Worm (Caenorhabditis elegans) whole organism, young adult: Measurements from ENCODE around the gene wrt-3.
A peak's percentile ranks its signal among the peaks of the same experiment; 100 is the strongest.

Experiments used
- B0019.2 ChIP-seq: fragments of 200-800 bp; sonication (Bioruptor generic); conservative IDR thresholded peaks from 2 replicates; pipeline ENCODE4 v1.3.6; 2022; ENCODE audit warnings: missing genetic modification reagents, missing genetic modification characterization, missing compliant biosample characterization
- C06A6.2 ChIP-seq: fragments of 200-800 bp; sonication (Bioruptor generic); conservative IDR thresholded peaks from 2 replicates; pipeline ENCODE4 v1.3.6; 2022; ENCODE audit warnings: missing genetic modification characterization, missing compliant biosample characterization
- F33H1.4 ChIP-seq: fragments of 200-800 bp; sonication (Bioruptor generic); IDR thresholded peaks from 2 replicates; pipeline ENCODE4 v1.3.6; 2022; ENCODE audit warnings: missing genetic modification reagents, missing genetic modification characterization, missing compliant biosample characterization
- F37B4.10 ChIP-seq: fragments of 200-800 bp; sonication (Bioruptor generic); IDR thresholded peaks from 2 replicates; pipeline ENCODE4 v1.3.6; 2022; ENCODE audit warnings: missing genetic modification characterization, missing compliant biosample characterization
- F39B2.1 ChIP-seq: fragments of 200-800 bp; sonication (Bioruptor generic); IDR thresholded peaks from 2 replicates; pipeline ENCODE4 v1.3.6; 2022; ENCODE audit warnings: missing genetic modification reagents, missing genetic modification characterization, missing compliant biosample characterization
- F49E8.2 ChIP-seq: sonication (generic microtip); optimal IDR thresholded peaks from 3 replicates; lab custom pipeline; 2017; ENCODE audit warnings: missing genetic modification characterization, mild to moderate bottlenecking, missing compliant biosample characterization, antibody characterized with exemption, moderate library complexity; ENCODE audit not compliant: insufficient read depth
- F52B5.7 ChIP-seq: sonication (generic microtip); optimal IDR thresholded peaks from 2 replicates; lab custom pipeline; 2016; ENCODE audit warnings: mild to moderate bottlenecking, missing genetic modification characterization, missing compliant biosample characterization
- K12H6.12 ChIP-seq: fragments of 200-800 bp; sonication (Bioruptor generic); optimal IDR thresholded peaks from 2 replicates; lab custom pipeline; 2018; ENCODE audit warnings: mild to moderate bottlenecking, missing genetic modification characterization, missing compliant biosample characterization
- T26A5.8 ChIP-seq: sonication (generic microtip); optimal IDR thresholded peaks from 2 replicates; lab custom pipeline; 2016; ENCODE audit warnings: missing genetic modification characterization, missing compliant biosample characterization
- Y53F4B.3 ChIP-seq: fragments of 200-800 bp; sonication (Bioruptor generic); IDR thresholded peaks from 2 replicates; pipeline ENCODE4 v1.3.6; 2022; ENCODE audit warnings: missing genetic modification reagents, missing genetic modification characterization, missing compliant biosample characterization
- Y67H2A.10 ChIP-seq: fragments of 200-800 bp; sonication (Bioruptor generic); conservative IDR thresholded peaks from 2 replicates; pipeline ENCODE4 v1.3.6; 2022; ENCODE audit warnings: missing genetic modification reagents, missing genetic modification characterization, missing compliant biosample characterization
- ZK185.1 ChIP-seq: sonication (generic microtip); optimal IDR thresholded peaks from 2 replicates; lab custom pipeline; 2016; ENCODE audit warnings: mild to moderate bottlenecking, missing genetic modification characterization, missing compliant biosample characterization; ENCODE audit not compliant: poor library complexity, severe bottlenecking
- aptf-3 ChIP-seq: fragments of 200-800 bp; sonication (Bioruptor generic); IDR thresholded peaks from 2 replicates; pipeline ENCODE4 v1.3.6; 2022; ENCODE audit warnings: missing genetic modification characterization, missing compliant biosample characterization
- athp-1 ChIP-seq: sonication (generic microtip); optimal IDR thresholded peaks from 2 replicates; lab custom pipeline; 2017; ENCODE audit warnings: mild to moderate bottlenecking, missing genetic modification characterization, missing compliant biosample characterization
- attf-6 ChIP-seq: fragments of 200-800 bp; sonication (Bioruptor generic); IDR thresholded peaks from 2 replicates; pipeline ENCODE4 v1.3.6; 2022; ENCODE audit warnings: missing genetic modification reagents, missing genetic modification characterization, missing compliant biosample characterization
- cebp-1 ChIP-seq, 2 experiments: fragments of 200-800 bp in 1 of 2; sonication (Bioruptor generic) in 1 of 2; sonication (generic microtip) in 1 of 2; IDR thresholded peaks in 1 of 2; optimal IDR thresholded peaks in 1 of 2; 2 replicates each; pipeline versions ENCODE4 v1.3.6 to Lab custom; 2017 to 2022; ENCODE audit warnings: missing compliant biosample characterization in 2 of 2, missing genetic modification characterization in 2 of 2, mild to moderate bottlenecking in 1 of 2, missing genetic modification reagents in 1 of 2, moderate library complexity in 1 of 2
- ceh-100 ChIP-seq: fragments of 200-800 bp; sonication (Bioruptor generic); IDR thresholded peaks from 2 replicates; pipeline ENCODE4 v1.3.6; 2022; ENCODE audit warnings: missing genetic modification reagents, missing genetic modification characterization, missing compliant biosample characterization
- ceh-27 ChIP-seq: fragments of 200-800 bp; sonication (Bioruptor generic); optimal IDR thresholded peaks from 2 replicates; lab custom pipeline; 2018; ENCODE audit warnings: mild to moderate bottlenecking, missing genetic modification characterization, moderate library complexity, missing compliant biosample characterization
- ceh-79 ChIP-seq: sonication (generic microtip); optimal IDR thresholded peaks from 2 replicates; lab custom pipeline; 2017; ENCODE audit warnings: mild to moderate bottlenecking, missing genetic modification characterization, missing compliant biosample characterization
- chd-7 ChIP-seq: sonication (generic microtip); optimal IDR thresholded peaks from 2 replicates; lab custom pipeline; 2016; ENCODE audit warnings: mild to moderate bottlenecking, missing genetic modification characterization, moderate library complexity, missing compliant biosample characterization
- die-1 ChIP-seq: sonication (generic microtip); optimal IDR thresholded peaks from 2 replicates; lab custom pipeline; 2016; ENCODE audit warnings: missing genotype, mild to moderate bottlenecking, missing genetic modification characterization, missing compliant biosample characterization
- dox-1 ChIP-seq: fragments of 200-800 bp; sonication (Bioruptor generic); IDR thresholded peaks from 2 replicates; pipeline ENCODE4 v1.3.6; 2022; ENCODE audit warnings: missing genetic modification reagents, missing genetic modification characterization, missing compliant biosample characterization
- dpff-1 ChIP-seq: sonication (generic microtip); optimal IDR thresholded peaks from 2 replicates; lab custom pipeline; 2017; ENCODE audit warnings: mild to moderate bottlenecking, missing genetic modification characterization, missing compliant biosample characterization
- egrh-3 ChIP-seq: fragments of 200-800 bp; sonication (Bioruptor generic); IDR thresholded peaks from 2 replicates; pipeline ENCODE4 v1.3.6; 2022; ENCODE audit warnings: missing genetic modification reagents, missing genetic modification characterization, missing compliant biosample characterization
- let-607 ChIP-seq, 2 experiments: fragments of 200-800 bp in 1 of 2; sonication (Bioruptor generic) in 1 of 2; sonication (generic microtip) in 1 of 2; optimal IDR thresholded peaks; 2 replicates each; lab custom pipeline; 2016 to 2018; ENCODE audit warnings: mild to moderate bottlenecking in 2 of 2, missing compliant biosample characterization in 2 of 2, missing genetic modification characterization in 2 of 2, moderate library complexity in 2 of 2, missing genotype in 1 of 2
- lir-1 ChIP-seq: fragments of 200-800 bp; sonication (Bioruptor generic); conservative IDR thresholded peaks from 2 replicates; pipeline ENCODE4 v1.3.6; 2022; ENCODE audit warnings: missing genetic modification reagents, missing genetic modification characterization, missing compliant biosample characterization
- lsl-1 ChIP-seq: fragments of 200-800 bp; sonication (Bioruptor generic); optimal IDR thresholded peaks from 2 replicates; lab custom pipeline; 2018; ENCODE audit warnings: mild to moderate bottlenecking, missing genetic modification characterization, moderate library complexity, missing compliant biosample characterization
- lsy-27 ChIP-seq: sonication (generic microtip); optimal IDR thresholded peaks from 2 replicates; lab custom pipeline; 2017; ENCODE audit warnings: missing genetic modification characterization, mild to moderate bottlenecking, missing compliant biosample characterization, antibody characterized with exemption, missing genotype, borderline replicate concordance; ENCODE audit not compliant: insufficient read depth
- madf-6 ChIP-seq: fragments of 200-800 bp; sonication (Bioruptor generic); IDR thresholded peaks from 2 replicates; pipeline ENCODE4 v1.3.6; 2022; ENCODE audit warnings: missing genetic modification reagents, missing genetic modification characterization, missing compliant biosample characterization
- nhr-179 ChIP-seq: sonication (generic microtip); optimal IDR thresholded peaks from 2 replicates; lab custom pipeline; 2016; ENCODE audit warnings: mild to moderate bottlenecking, missing genetic modification characterization, missing compliant biosample characterization
- nhr-27 ChIP-seq: fragments of 200-800 bp; sonication (Bioruptor generic); optimal IDR thresholded peaks from 2 replicates; lab custom pipeline; 2018; ENCODE audit warnings: mild to moderate bottlenecking, missing genetic modification characterization, moderate library complexity, missing compliant biosample characterization
- pbrm-1 ChIP-seq: fragments of 200-800 bp; sonication (Bioruptor generic); IDR thresholded peaks from 2 replicates; pipeline ENCODE4 v1.3.6; 2022; ENCODE audit warnings: missing genetic modification reagents, missing genetic modification characterization, missing compliant biosample characterization
- pha-4 ChIP-seq: fragments of 150-350 bp; sonication (generic microtip); optimal IDR thresholded peaks from 2 replicates; lab custom pipeline; 2014; ENCODE audit warnings: missing biosample characterization, missing genetic modification reagents, missing genetic modification characterization
- rcor-1 ChIP-seq: fragments of 200-800 bp; sonication (Bioruptor generic); IDR thresholded peaks from 2 replicates; pipeline ENCODE4 v1.3.6; 2022; ENCODE audit warnings: missing genetic modification reagents, missing genetic modification characterization, missing compliant biosample characterization
- repo-1 ChIP-seq: sonication (generic microtip); optimal IDR thresholded peaks from 2 replicates; lab custom pipeline; 2017; ENCODE audit warnings: mild to moderate bottlenecking, missing genetic modification characterization, missing compliant biosample characterization
- rpc-1 ChIP-seq, 2 experiments: fragments of 150-350 bp in 1 of 2; sonication (generic microtip) in 1 of 2; optimal IDR thresholded peaks; 2 replicates each; lab custom pipeline; 2014 to 2018; ENCODE audit warnings: missing biosample characterization in 1 of 2, missing genetic modification characterization in 1 of 2, missing genetic modification reagents in 1 of 2, missing genotype in 1 of 2
- snpc-1.3 ChIP-seq: sonication (generic microtip); optimal IDR thresholded peaks from 2 replicates; lab custom pipeline; 2017; ENCODE audit warnings: missing genetic modification characterization, mild to moderate bottlenecking, missing compliant biosample characterization, antibody characterized with exemption, moderate library complexity, missing genotype, missing genetic modification reagents; ENCODE audit not compliant: insufficient read depth
- unc-62 ChIP-seq: fragments of 150-350 bp; optimal IDR thresholded peaks from 2 replicates; lab custom pipeline; 2014; ENCODE audit warnings: missing biosample characterization, missing genetic modification reagents, missing genetic modification characterization
- xnd-1 ChIP-seq: sonication (generic microtip); optimal IDR thresholded peaks from 2 replicates; lab custom pipeline; 2016; ENCODE audit warnings: missing genotype, missing genetic modification reagents, missing genetic modification characterization, missing compliant biosample characterization
- ztf-18 ChIP-seq: sonication (generic microtip); optimal IDR thresholded peaks from 2 replicates; lab custom pipeline; 2016; ENCODE audit warnings: missing genotype, mild to moderate bottlenecking, missing genetic modification characterization, missing compliant biosample characterization
- ztf-22 ChIP-seq: fragments of 200-800 bp; sonication (Bioruptor generic); optimal IDR thresholded peaks from 2 replicates; lab custom pipeline; 2018; ENCODE audit warnings: mild to moderate bottlenecking, missing genetic modification characterization, moderate library complexity, missing compliant biosample characterization
- ztf-25 ChIP-seq: fragments of 200-800 bp; sonication (Bioruptor generic); IDR thresholded peaks from 2 replicates; pipeline ENCODE4 v1.3.6; 2022; ENCODE audit warnings: missing genetic modification reagents, missing genetic modification characterization, missing compliant biosample characterization
- ztf-26 ChIP-seq: sonication (generic microtip); optimal IDR thresholded peaks from 2 replicates; lab custom pipeline; 2017; ENCODE audit warnings: missing genetic modification characterization, missing compliant biosample characterization
- ztf-28 ChIP-seq: fragments of 200-800 bp; sonication (Bioruptor generic); IDR thresholded peaks from 2 replicates; pipeline ENCODE4 v1.3.6; 2022; ENCODE audit warnings: missing genetic modification reagents, missing genetic modification characterization, missing compliant biosample characterization
- ztf-6 ChIP-seq: fragments of 200-800 bp; sonication (Bioruptor generic); IDR thresholded peaks from 2 replicates; pipeline ENCODE4 v1.3.6; 2022; ENCODE audit warnings: missing genetic modification reagents, missing genetic modification characterization, missing compliant biosample characterization

wrt-3 gene

ce11 chrIV:9511640-9512039 lies 34.4 kb upstream of the wrt-3 start (continued):
- TF ChIP-seq F39B2.1 (GFP tag; lab: Robert Waterston, UW) (no peak), ceh-27 (no peak), F52B5.7 (tag; lab: Kevin White, UChicago) (no peak), madf-6 (GFP tag; lab: Robert Waterston, UW) (no peak; the same call in 1 of the 2 replicates), ztf-18 (tag; lab: Kevin White, UChicago) (no peak), dox-1 (GFP tag; lab: Robert Waterston, UW) (0 out of 2 replicates have a peak, but pooled peaks have one; percentile 10), F37B4.10 (no peak), aptf-3 (GFP tag; lab: Robert Waterston, UW) (no peak), ztf-22 (GFP tag; lab: Kevin White, UChicago) (no peak), xnd-1 (no peak), nhr-179 (tag; lab: Kevin White, UChicago) (no peak), repo-1 (no peak), lir-1 (GFP tag; lab: Robert Waterston, UW) (no peak), dpff-1 (tag; lab: Kevin White, UChicago) (no peak), ztf-6 (no peak), Y67H2A.10 (GFP tag; lab: Robert Waterston, UW) (no peak), ceh-79 (tag; lab: Kevin White, UChicago) (no peak), F49E8.2 (tag; lab: Kevin White, UChicago) (no peak), egrh-3 (GFP tag; lab: Robert Waterston, UW) (no peak), B0019.2 (GFP tag; lab: Robert Waterston, UW) (no peak), lsl-1 (GFP tag; lab: Kevin White, UChicago) (peak; percentile 21)

- TF ChIP-seq aptf-3 (GFP tag; lab: Robert Waterston, UW): no peak
- peak; percentile 30 for TF ChIP-seq die-1 (tag; lab: Kevin White, UChicago)
- TF ChIP-seq nhr-27: no peak
- TF ChIP-seq ztf-28 (GFP tag; lab: Robert Waterston, UW): no peak
- peak; percentile 49 for TF ChIP-seq snpc-1.3 (tag; lab: Kevin White, UChicago)
- peak; percentile 24 for TF ChIP-seq F52B5.7 (tag; lab: Kevin White, UChicago)
- TF ChIP-seq dpff-1 (tag; lab: Kevin White, UChicago): no peak
- peak; percentile 55; the same call in 1 of the 2 replicates for TF ChIP-seq rcor-1 (GFP tag; lab: Robert Waterston, UW)
- TF ChIP-seq ztf-26: peak; percentile 25
- TF ChIP-seq K12H6.12: peak; percentile 43
- TF ChIP-seq cebp-1 (GFP tag; IDR thresholded peaks at IDR 0.05; lab: Robert Waterston, UW): no peak
- TF ChIP-seq cebp-1 (tag; optimal IDR thresholded peaks at IDR 0.05; lab: Kevin White, UChicago): peak; percentile 62
- TF ChIP-seq lsy-27 (tag; lab: Kevin White, UChicago): no peak
- TF ChIP-seq Y67H2A.10 (GFP tag; lab: Robert Waterston, UW): no peak
- TF ChIP-seq ZK185.1 (tag; lab: Kevin White, UChicago): peak; percentile 54
- TF ChIP-seq ceh-100 (GFP tag; lab: Robert Waterston, UW): 0 out of 2 replicates have a peak, but pooled peaks have one; percentile 37
- no peak for TF ChIP-seq Y53F4B.3 (GFP tag; lab: Robert Waterston, UW)
- TF ChIP-seq lsl-1 (GFP tag; lab: Kevin White, UChicago): peak; percentile 36
- no peak for TF ChIP-seq rpc-1 (optimal IDR thresholded peaks at IDR 0.05; lab: Kevin White, UChicago)
- no peak for TF ChIP-seq rpc-1 (tag; optimal IDR thresholded peaks at IDR 0.05; lab: Kevin White, UChicago)
- no peak for TF ChIP-seq athp-1 (tag; lab: Kevin White, UChicago)
- peak; percentile 77; the same call in 1 of the 2 replicates for TF ChIP-seq pbrm-1 (GFP tag; lab: Robert Waterston, UW)
- TF ChIP-seq F33H1.4 (GFP tag; lab: Robert Waterston, UW): peak; percentile 22; the same call in 1 of the 2 replicates
- TF ChIP-seq pha-4 (tag; lab: Kevin White, UChicago): no peak
- TF ChIP-seq chd-7 (tag; lab: Kevin White, UChicago): peak; percentile 57
- TF ChIP-seq ztf-22 (GFP tag; lab: Kevin White, UChicago): no peak
- no peak for TF ChIP-seq ztf-6
- no peak for TF ChIP-seq T26A5.8 (tag; lab: Kevin White, UChicago)
- TF ChIP-seq C06A6.2 (GFP tag; lab: Robert Waterston, UW): no peak; the same call in 1 of the 2 replicates
- peak in 1 of 2 experiments; percentile 21 for TF ChIP-seq let-607 (tag; optimal IDR thresholded peaks at IDR 0.05; lab: Kevin White, UChicago)
- no peak for TF ChIP-seq ztf-25
- peak; percentile 71 for TF ChIP-seq attf-6 (GFP tag; lab: Robert Waterston, UW)
- no peak for TF ChIP-seq unc-62 (GFP tag; lab: Kevin White, UChicago)
These were observed 34.0 kb upstream of the wrt-3 start for ce11 chrIV:9511221-9511638.
